Fruit fly (Drosophila melanogaster) whole organism, adult: Measurements from ENCODE around the gene bab1.

Experiments
- CG14711 ChIP-seq: fragments of 200-800 bp; sonication (Bioruptor generic); optimal IDR thresholded peaks from 2 replicates; lab custom pipeline; 2018; ENCODE audit warnings: missing biosample characterization, mild to moderate bottlenecking, missing genetic modification characterization, moderate library complexity
- CG1620 ChIP-seq: fragments of 200-800 bp; sonication (Bioruptor generic); optimal IDR thresholded peaks from 2 replicates; lab custom pipeline; 2016; ENCODE audit warnings: missing biosample characterization, missing genetic modification characterization
- CG33017 ChIP-seq: fragments of 200-800 bp; sonication (Bioruptor generic); optimal IDR thresholded peaks from 2 replicates; lab custom pipeline; 2018; ENCODE audit warnings: missing biosample characterization, mild to moderate bottlenecking, missing genetic modification characterization, moderate library complexity
- CG7101 ChIP-seq: fragments of 200-800 bp; sonication (Bioruptor generic); optimal IDR thresholded peaks from 2 replicates; lab custom pipeline; 2018; ENCODE audit warnings: missing biosample characterization, mild to moderate bottlenecking, missing genetic modification characterization, moderate library complexity
- Clk ChIP-seq: fragments of 200-800 bp; sonication (Bioruptor generic); optimal IDR thresholded peaks from 2 replicates; lab custom pipeline; 2017; ENCODE audit warnings: missing biosample characterization, missing genetic modification characterization
- Mnt ChIP-seq: fragments of 200-800 bp; sonication (Bioruptor generic); optimal IDR thresholded peaks from 2 replicates; lab custom pipeline; 2016; ENCODE audit warnings: missing biosample characterization, mild to moderate bottlenecking, missing genetic modification characterization
- bab1 ChIP-seq: fragments of 200-800 bp; sonication (Bioruptor generic); optimal IDR thresholded peaks from 3 replicates; lab custom pipeline; 2019; ENCODE audit warnings: missing biosample characterization, mild to moderate bottlenecking, missing genetic modification characterization, moderate library complexity
- kay ChIP-seq: fragments of 200-800 bp; sonication (Bioruptor generic); peaks from one replicate; lab custom pipeline; 2016; ENCODE audit warnings: missing biosample characterization, missing genetic modification characterization, borderline replicate concordance
- ovo ChIP-seq: fragments of 200-800 bp; sonication (Bioruptor generic); optimal IDR thresholded peaks from 2 replicates; lab custom pipeline; 2016; ENCODE audit warnings: missing biosample characterization, missing genetic modification characterization
- tj ChIP-seq: fragments of 200-800 bp; sonication (Bioruptor generic); optimal IDR thresholded peaks from 3 replicates; lab custom pipeline; 2017; ENCODE audit warnings: missing biosample characterization, mild to moderate bottlenecking, missing genetic modification characterization, moderate library complexity

dm6 chr3L:1062463-1062862, 38.4 kb downstream of the bab1 start:
- TF ChIP-seq CG33017 (no peak), kay (GFP tag; lab: Kevin White, UChicago) (no peak), Mnt (no peak), ovo (GFP tag; lab: Kevin White, UChicago) (no peak), Clk (GFP tag; lab: Kevin White, UChicago) (no peak), CG1620 (no peak), CG7101 (tag; lab: Kevin White, UChicago) (no peak), bab1 (GFP tag; lab: Kevin White, UChicago) (no peak), tj (GFP tag; lab: Kevin White, UChicago) (no peak), CG14711 (tag; lab: Kevin White, UChicago) (no peak)
